Worm (Caenorhabditis elegans): ENCODE data around the gene K10H10.5.
A peak's percentile ranks its signal among the peaks of the same experiment; 100 is the strongest.

K10H10.5 gene

ce11 chrII:14502997-14503396, 1.4 kb downstream of the K10H10.5 start, which contains the start of gene K10H10.6:
Gene K10H10.6, plus strand, starts transcription at chrII:14503297.
- TF ChIP-seq efl-1 (optimal IDR thresholded peaks at IDR 0.05) (no peak), efl-1 (GFP tag; optimal IDR thresholded peaks at IDR 0.05 in 1 of 2) (no peak), sox-4 (tag; optimal IDR thresholded peaks at IDR 0.05) (no peak), nhr-71 (tag; optimal IDR thresholded peaks at IDR 0.05) (no peak), pag-3 (tag; optimal IDR thresholded peaks at IDR 0.05; ENCODE audit: borderline replicate concordance, insufficient read depth) (no peak), xbp-1 (tag; optimal IDR thresholded peaks at IDR 0.05) (no peak), ceh-8 (GFP tag; optimal IDR thresholded peaks at IDR 0.05) (no peak), zip-4 (GFP tag; optimal IDR thresholded peaks at IDR 0.05) (no peak), C04F5.9 (tag; optimal IDR thresholded peaks at IDR 0.05) (no peak), nhr-47 (tag; optimal IDR thresholded peaks at IDR 0.05) (no peak), tlp-1 (tag; optimal IDR thresholded peaks at IDR 0.05) (no peak), aly-2 (tag; optimal IDR thresholded peaks at IDR 0.05) (no peak), lir-3 (tag; optimal IDR thresholded peaks at IDR 0.05; ENCODE audit: poor library complexity) (no peak), mdl-1 (tag; optimal IDR thresholded peaks at IDR 0.05) (no peak), ceh-90 (tag; optimal IDR thresholded peaks at IDR 0.05) (no peak), tbx-2 (tag; optimal IDR thresholded peaks at IDR 0.05) (no peak)

ce11 chrII:14506245-14506644, 4.7 kb downstream of the K10H10.5 start, which contains the start of gene K10H10.12:
Gene K10H10.12, minus strand, starts transcription at chrII:14506345.
- TF ChIP-seq lin-13 (GFP tag; optimal IDR thresholded peaks at IDR 0.05) (no peak), snpc-4 (tag; optimal IDR thresholded peaks at IDR 0.05) (no peak), unc-98 (GFP tag; IDR thresholded peaks at IDR 0.05) (no peak), unc-30 (tag; optimal IDR thresholded peaks at IDR 0.05) (no peak), Y116A8C.19 (tag; optimal IDR thresholded peaks at IDR 0.05; ENCODE audit: borderline replicate concordance) (no peak), ztf-4 (tag; optimal IDR thresholded peaks at IDR 0.05) (no peak), C34B4.2 (tag; optimal IDR thresholded peaks at IDR 0.05) (no peak), aha-1 (tag; optimal IDR thresholded peaks at IDR 0.05) (no peak), lin-35 (GFP tag; optimal IDR thresholded peaks at IDR 0.05) (no peak), pax-3 (tag; optimal IDR thresholded peaks at IDR 0.05) (no peak)

- TF ChIP-seq snpc-4 (tag; optimal IDR thresholded peaks at IDR 0.05) (no peak), xbp-1 (tag; optimal IDR thresholded peaks at IDR 0.05) (no peak)
Measured at ce11 chrII:14507563-14507962, 6.0 kb downstream of the K10H10.5 start, which contains the start of the genes K10H10.7 and K10H10.10. Gene K10H10.7, minus strand, starts transcription at chrII:14507663. Gene K10H10.10, plus strand, starts transcription at chrII:14507766.

- TF ChIP-seq C34B4.2 (tag; optimal IDR thresholded peaks at IDR 0.05) (no peak), elt-2 (tag; optimal IDR thresholded peaks at IDR 0.05) (peak; percentile 39)
Measured at ce11 chrII:14510162-14510561, 8.6 kb downstream of the K10H10.5 start.

DNA sequence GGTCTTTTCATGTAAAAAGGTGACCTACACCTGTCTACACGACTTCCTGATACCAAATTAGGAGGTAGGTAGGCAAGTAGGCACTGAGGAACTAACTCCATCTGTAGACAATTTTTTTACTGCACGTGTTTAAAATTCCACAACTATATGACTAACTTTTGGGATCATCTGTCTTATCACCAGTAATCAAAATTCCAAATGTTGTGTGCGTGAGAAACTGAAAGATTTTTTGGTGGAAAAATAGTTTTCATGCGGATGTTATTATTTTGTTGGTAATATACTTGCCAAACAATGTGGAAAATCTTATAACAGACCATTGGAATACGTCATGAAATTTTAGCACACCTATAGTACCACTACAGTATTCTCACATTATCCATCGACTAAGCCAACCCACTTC, 9.6 kb downstream of the K10H10.5 start, which contains the start of gene K10H10.13:
TSS of gene K10H10.13 (minus strand) at position 101 of the 400 bp plus-strand sequence.
- TF ChIP-seq jun-1 (tag; optimal IDR thresholded peaks at IDR 0.05) = no peak
- no peak for TF ChIP-seq aha-1 (tag; optimal IDR thresholded peaks at IDR 0.05)
- TF ChIP-seq C34B4.2 (tag; optimal IDR thresholded peaks at IDR 0.05) = no peak
- no peak for TF ChIP-seq ama-1 (optimal IDR thresholded peaks at IDR 0.05)
- TF ChIP-seq unc-62 (GFP tag; optimal IDR thresholded peaks at IDR 0.05) = no peak
- TF ChIP-seq nhr-76 (tag; optimal IDR thresholded peaks at IDR 0.05) = no peak
- TF ChIP-seq unc-30 (tag; optimal IDR thresholded peaks at IDR 0.05) = no peak
- no peak for TF ChIP-seq ets-5 (GFP tag; IDR thresholded peaks at IDR 0.05)
- TF ChIP-seq elt-2 (tag; optimal IDR thresholded peaks at IDR 0.05) = no peak
- TF ChIP-seq ceh-88 (GFP tag; IDR thresholded peaks at IDR 0.05) = no peak
- no peak for TF ChIP-seq C04F5.9 (tag; optimal IDR thresholded peaks at IDR 0.05)
- TF ChIP-seq lin-13 (GFP tag; optimal IDR thresholded peaks at IDR 0.05) = no peak
- TF ChIP-seq lin-39 (tag; optimal IDR thresholded peaks at IDR 0.05) = no peak
- no peak for TF ChIP-seq tbx-2 (tag; optimal IDR thresholded peaks at IDR 0.05)
- no peak for TF ChIP-seq mab-9 (GFP tag; IDR thresholded peaks at IDR 0.05)
- TF ChIP-seq ceh-90 (tag; optimal IDR thresholded peaks at IDR 0.05) = no peak
- TF ChIP-seq isw-1 (GFP tag; IDR thresholded peaks at IDR 0.05) = no peak
- TF ChIP-seq nhr-84 (tag; optimal IDR thresholded peaks at IDR 0.05) = no peak
- TF ChIP-seq dpl-1 (GFP tag; optimal IDR thresholded peaks at IDR 0.05) = no peak
- no peak for TF ChIP-seq zag-1 (tag; optimal IDR thresholded peaks at IDR 0.05)

All from whole organism, L1 larva.